Fruit fly (Drosophila melanogaster) whole organism, wandering third instar larva: Measurements from ENCODE around the gene CG43658.

ENCODE experiments used
- Abd-B ChIP-seq: fragments of >200 bp; optimal IDR thresholded peaks from 2 replicates; lab custom pipeline; 2017; ENCODE audit warnings: missing biosample characterization, missing genetic modification characterization
- CG32264 ChIP-seq: fragments of 200-800 bp; sonication (Bioruptor generic); optimal IDR thresholded peaks from 2 replicates; lab custom pipeline; 2016; ENCODE audit warnings: missing biosample characterization, missing genetic modification characterization
- CG9705 ChIP-seq: fragments of 200-800 bp; sonication (Bioruptor generic); optimal IDR thresholded peaks from 2 replicates; lab custom pipeline; 2018; ENCODE audit warnings: missing biosample characterization, mild to moderate bottlenecking, missing genetic modification characterization
- CrebA ChIP-seq: fragments of 200-800 bp; sonication (Bioruptor generic); optimal IDR thresholded peaks from 2 replicates; lab custom pipeline; 2016; ENCODE audit warnings: missing biosample characterization, mild to moderate bottlenecking, missing genetic modification characterization, borderline replicate concordance
- Dif ChIP-seq: fragments of 200-275, 200-300 bp; sonication (Bioruptor generic); optimal IDR thresholded peaks from 2 replicates; lab custom pipeline; 2018; ENCODE audit warnings: missing biosample characterization, missing genetic modification characterization; ENCODE audit not compliant: partially characterized antibody
- HLH106 ChIP-seq: fragments of 200-800 bp; optimal IDR thresholded peaks from 3 replicates; lab custom pipeline; 2019; ENCODE audit warnings: missing biosample characterization, mild to moderate bottlenecking, missing genetic modification characterization, moderate library complexity
- Hnf4 ChIP-seq: fragments of 200-800 bp; sonication (Bioruptor generic); optimal IDR thresholded peaks from 2 replicates; lab custom pipeline; 2016; ENCODE audit warnings: missing biosample characterization, mild to moderate bottlenecking, missing genetic modification characterization
- Hr78 ChIP-seq: fragments of >200 bp; optimal IDR thresholded peaks from 2 replicates; lab custom pipeline; 2017; ENCODE audit warnings: missing biosample characterization, missing genetic modification characterization
- Hr83 ChIP-seq: fragments of 200-300 bp; sonication (Bioruptor generic); optimal IDR thresholded peaks from 2 replicates; lab custom pipeline; 2016; ENCODE audit warnings: missing biosample characterization, mild to moderate bottlenecking, missing genetic modification characterization, moderate library complexity; ENCODE audit not compliant: poor library complexity, severe bottlenecking
- Jra ChIP-seq: sonication (Bioruptor generic); optimal IDR thresholded peaks from 2 replicates; lab custom pipeline; 2016; ENCODE audit warnings: missing biosample characterization, missing genetic modification characterization
- Mio ChIP-seq: sonication (Bioruptor generic); optimal IDR thresholded peaks from 2 replicates; lab custom pipeline; 2016; ENCODE audit warnings: missing biosample characterization, missing genetic modification characterization
- Myc ChIP-seq: fragments of >200 bp; optimal IDR thresholded peaks from 2 replicates; lab custom pipeline; 2017
- N ChIP-seq: fragments of >200 bp; optimal IDR thresholded peaks from 2 replicates; lab custom pipeline; 2018; ENCODE audit warnings: missing biosample characterization, missing external identifiers, missing genetic modification characterization
- OdsH ChIP-seq: fragments of 200-800 bp; sonication (Bioruptor generic); optimal IDR thresholded peaks from 2 replicates; lab custom pipeline; 2016; ENCODE audit warnings: missing biosample characterization, mild to moderate bottlenecking, missing genetic modification characterization
- Rel ChIP-seq, 2 experiments: fragments of 200-800 bp; sonication (Bioruptor generic) in 1 of 2; optimal IDR thresholded peaks; 2 replicates in 1 of 2; 3 replicates in 1 of 2; lab custom pipeline; 2016 to 2019; ENCODE audit warnings: mild to moderate bottlenecking in 2 of 2, missing biosample characterization in 2 of 2, missing genetic modification characterization in 2 of 2, moderate library complexity in 1 of 2
- Sp1 ChIP-seq: fragments of 200-800 bp; sonication (Bioruptor generic); optimal IDR thresholded peaks from 3 replicates; lab custom pipeline; 2019; ENCODE audit warnings: missing biosample characterization, mild to moderate bottlenecking, missing genetic modification characterization, moderate library complexity
- Vsx2 ChIP-seq: fragments of 200-300, 225-300 bp; sonication (Bioruptor generic); optimal IDR thresholded peaks from 2 replicates; lab custom pipeline; 2018; ENCODE audit warnings: missing biosample characterization, missing genetic modification characterization; ENCODE audit not compliant: partially characterized antibody
- br ChIP-seq: fragments of 200-800 bp; sonication (Bioruptor generic); optimal IDR thresholded peaks from 2 replicates; lab custom pipeline; 2016; ENCODE audit warnings: missing biosample characterization, missing genetic modification characterization
- dl ChIP-seq, 2 experiments: fragments of 175-275, 200-275 bp in 1 of 2; fragments of 200-275 bp in 1 of 2; sonication (Bioruptor generic); optimal IDR thresholded peaks; lab custom pipeline; 2018; ENCODE audit warnings: mild to moderate bottlenecking in 2 of 2, missing biosample characterization in 2 of 2, missing genetic modification characterization in 2 of 2, moderate library complexity in 2 of 2; ENCODE audit not compliant: partially characterized antibody in 2 of 2, insufficient read depth in 1 of 2
- dmrt93B ChIP-seq: fragments of 200-800 bp; sonication (Bioruptor generic); optimal IDR thresholded peaks from 2 replicates; lab custom pipeline; 2018; ENCODE audit warnings: missing biosample characterization, mild to moderate bottlenecking, missing genetic modification characterization
- ey ChIP-seq: fragments of 200-800 bp; sonication (Bioruptor generic); optimal IDR thresholded peaks from 2 replicates; lab custom pipeline; 2016; ENCODE audit warnings: missing biosample characterization, missing genetic modification characterization
- foxo ChIP-seq, 2 experiments: fragments of 200-800 bp; sonication (Bioruptor generic); optimal IDR thresholded peaks; 2 replicates in 1 of 2; 3 replicates in 1 of 2; lab custom pipeline; 2016 to 2017; ENCODE audit warnings: missing biosample characterization in 2 of 2, missing genetic modification characterization in 2 of 2
- fru ChIP-seq: fragments of 200-800 bp; sonication (Bioruptor generic); optimal IDR thresholded peaks from 3 replicates; lab custom pipeline; 2016; ENCODE audit warnings: missing biosample characterization, mild to moderate bottlenecking, missing genetic modification characterization
- h ChIP-seq: fragments of 200-800 bp; sonication (Bioruptor generic); optimal IDR thresholded peaks from 3 replicates; lab custom pipeline; 2016; ENCODE audit warnings: missing biosample characterization, mild to moderate bottlenecking, missing genetic modification characterization
- lola ChIP-seq: fragments of >200 bp; optimal IDR thresholded peaks from 2 replicates; lab custom pipeline; 2017; ENCODE audit warnings: missing biosample characterization, missing genetic modification characterization
- pan ChIP-seq: fragments of >200 bp; optimal IDR thresholded peaks from 2 replicates; lab custom pipeline; 2017
- psq ChIP-seq: fragments of 200-800 bp; sonication (Bioruptor generic); optimal IDR thresholded peaks from 3 replicates; lab custom pipeline; 2017; ENCODE audit warnings: missing biosample characterization, mild to moderate bottlenecking, missing genetic modification characterization, moderate library complexity
- rgr ChIP-seq: fragments of 200-800 bp; sonication (Bioruptor generic); optimal IDR thresholded peaks from 3 replicates; lab custom pipeline; 2016; ENCODE audit warnings: missing biosample characterization, mild to moderate bottlenecking, missing genetic modification characterization
- sage ChIP-seq: fragments of 200-800 bp; sonication (Bioruptor generic); optimal IDR thresholded peaks from 2 replicates; lab custom pipeline; 2016; ENCODE audit warnings: missing biosample characterization, mild to moderate bottlenecking, missing genetic modification characterization
- tai ChIP-seq: sonication (Bioruptor generic); optimal IDR thresholded peaks from 2 replicates; lab custom pipeline; 2016; ENCODE audit warnings: missing biosample characterization, missing genetic modification characterization
- usp ChIP-seq: fragments of >200 bp; optimal IDR thresholded peaks from 2 replicates; lab custom pipeline; 2017; ENCODE audit warnings: missing biosample characterization, missing genetic modification characterization
- woc ChIP-seq: sonication (Bioruptor generic); optimal IDR thresholded peaks from 2 replicates; lab custom pipeline; 2016; ENCODE audit warnings: missing biosample characterization, mild to moderate bottlenecking, missing genetic modification characterization

The CG43658 gene

DNA sequence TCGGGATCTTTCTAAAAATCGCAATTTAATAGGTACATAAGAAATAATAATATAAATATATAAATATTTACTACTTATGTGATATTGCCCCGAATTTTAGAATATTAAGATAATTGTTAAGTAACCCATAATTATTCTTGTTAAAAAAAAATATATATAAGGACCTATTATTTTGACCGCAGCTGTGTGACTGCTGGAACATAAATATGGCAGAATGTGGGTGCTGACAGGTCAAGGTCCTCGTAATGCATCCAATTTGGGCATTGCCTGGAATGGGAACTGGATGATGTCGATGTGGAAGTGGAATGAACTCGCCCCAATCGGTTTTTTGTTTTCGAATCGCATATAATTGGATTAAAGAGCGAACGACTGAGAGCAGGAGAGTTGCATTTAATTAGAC, 16.4 kb upstream of the CG43658 start:
- no peak for TF ChIP-seq N (GFP tag; lab: Kevin White, UChicago)
- TF ChIP-seq Rel (GFP tag; optimal IDR thresholded peaks at IDR 0.05; lab: Kevin White, UChicago), result no peak
- no peak for TF ChIP-seq Rel (tag; optimal IDR thresholded peaks at IDR 0.05; lab: Kevin White, UChicago)
- no peak for TF ChIP-seq Jra (GFP tag; lab: Kevin White, UChicago)
- TF ChIP-seq Hr78 (GFP tag; lab: Kevin White, UChicago), result no peak
- no peak for TF ChIP-seq lola (GFP tag; lab: Kevin White, UChicago)
- TF ChIP-seq foxo (GFP tag; optimal IDR thresholded peaks at IDR 0.05; lab: Kevin White, UChicago), result no peak
- TF ChIP-seq HLH106 (tag; lab: Kevin White, UChicago), result peak; percentile 26
- TF ChIP-seq usp (GFP tag; lab: Kevin White, UChicago), result no peak
- no peak for TF ChIP-seq Abd-B (GFP tag; lab: Kevin White, UChicago)
- no peak for TF ChIP-seq dl (GFP tag; optimal IDR thresholded peaks at IDR 0.05; lab: Kevin White, UChicago; ENCODE audit: insufficient read depth in 1 of 2, partially characterized antibody in 2 of 2)
- no peak for TF ChIP-seq Hr83 (GFP tag; lab: Kevin White, UChicago)
- no peak for TF ChIP-seq Mio (GFP tag; lab: Kevin White, UChicago)
- no peak for TF ChIP-seq woc (GFP tag; lab: Kevin White, UChicago)
- peak; percentile 5 for TF ChIP-seq Sp1 (GFP tag; lab: Kevin White, UChicago)
- TF ChIP-seq, all 38 proteins: peak for 2

DNA sequence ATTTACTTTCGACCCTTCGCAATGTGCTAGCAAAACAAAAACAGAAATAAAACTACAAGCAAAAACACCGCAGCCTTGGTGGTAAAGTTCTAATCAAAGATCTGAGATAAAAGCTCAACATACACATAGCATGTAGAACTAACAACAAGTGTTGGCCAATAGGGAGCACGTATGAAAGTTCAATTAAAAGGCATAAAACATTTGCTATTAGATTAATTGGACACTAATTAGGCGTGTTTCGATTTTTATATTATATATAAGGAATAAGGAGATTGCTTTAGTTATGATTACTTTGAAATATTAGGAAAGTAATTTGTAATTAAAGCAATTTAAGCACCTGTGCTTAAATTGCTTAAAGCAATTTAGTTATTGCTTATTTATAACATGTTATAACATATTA, 15.6 kb upstream of the CG43658 start:
- TF ChIP-seq CrebA (GFP tag; lab: Kevin White, UChicago) (no peak), Myc (lab: Kevin White, UChicago) (no peak), tai (GFP tag; lab: Kevin White, UChicago) (no peak)

DNA sequence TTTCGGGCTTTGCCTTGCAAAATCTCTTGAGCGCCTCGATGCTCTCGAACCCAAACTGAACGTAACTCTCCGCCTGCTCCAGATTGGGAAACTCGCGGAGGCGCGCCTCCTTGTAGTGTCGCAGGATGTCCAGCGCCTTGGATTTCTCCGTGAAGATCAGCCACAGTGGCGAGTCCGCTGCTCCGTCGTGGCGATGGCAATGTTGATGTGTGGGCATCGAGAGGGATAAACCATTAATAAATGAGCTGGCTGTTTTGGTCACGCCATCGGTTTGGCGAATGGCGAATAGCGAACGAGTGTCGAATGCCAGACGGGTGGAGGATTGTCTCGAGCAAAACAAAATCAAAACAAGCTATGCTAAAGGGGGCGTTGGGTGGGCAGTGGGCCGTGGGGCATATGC, 14.9 kb upstream of the CG43658 start:
- TF ChIP-seq Jra (GFP tag; lab: Kevin White, UChicago) (no peak), psq (GFP tag; lab: Kevin White, UChicago) (peak; percentile 29), Vsx2 (GFP tag; lab: Kevin White, UChicago) (no peak), pan (no peak)

DNA sequence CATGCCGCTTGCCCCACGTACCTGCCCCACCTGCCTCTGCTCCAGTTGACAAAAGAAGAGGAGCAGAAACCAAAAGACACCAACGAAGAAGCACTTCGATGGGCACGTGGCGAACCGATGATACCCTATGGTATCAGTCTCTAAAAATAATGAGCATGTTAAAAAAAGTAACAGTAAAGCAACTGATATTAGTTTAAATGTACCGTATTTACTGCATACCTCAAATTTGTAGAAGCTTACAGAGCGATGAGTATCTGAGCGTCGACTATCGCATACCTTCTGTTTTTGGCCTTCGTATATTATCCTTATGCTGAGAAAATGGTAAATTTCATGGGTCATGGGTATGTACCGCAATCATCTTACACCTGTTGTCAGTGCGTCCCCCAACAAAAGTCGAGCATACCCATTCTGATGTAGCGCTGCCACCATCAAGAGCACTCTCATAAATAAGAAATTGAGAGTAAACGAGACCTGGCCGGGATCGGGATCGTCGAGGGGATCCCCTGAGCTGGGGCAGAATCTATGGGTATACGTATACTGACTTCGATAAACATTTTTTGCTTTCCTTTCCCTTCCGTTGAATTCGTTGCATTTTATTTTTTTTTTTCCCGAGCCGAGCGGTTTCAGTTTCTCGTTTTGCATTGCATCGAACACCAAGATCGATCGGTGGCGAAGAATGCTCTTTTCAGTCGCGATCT, 10.1 kb upstream of the CG43658 start:
- TF ChIP-seq ey (peak; percentile 73), br (GFP tag; lab: Kevin White, UChicago) (peak; percentile 71), lola (GFP tag; lab: Kevin White, UChicago) (no peak), tai (GFP tag; lab: Kevin White, UChicago) (no peak), foxo (GFP tag; optimal IDR thresholded peaks at IDR 0.05; lab: Kevin White, UChicago) (peak in 1 of 2 experiments; percentile 71), HLH106 (tag; lab: Kevin White, UChicago) (peak; percentile 22), Hnf4 (GFP tag; lab: Kevin White, UChicago) (peak; percentile 10), usp (GFP tag; lab: Kevin White, UChicago) (no peak), CG32264 (GFP tag; lab: Kevin White, UChicago) (no peak), rgr (GFP tag; lab: Kevin White, UChicago) (peak; percentile 51), woc (GFP tag; lab: Kevin White, UChicago) (peak; percentile 90), Dif (GFP tag; lab: Kevin White, UChicago) (no peak), CG9705 (GFP tag; lab: Kevin White, UChicago) (no peak), psq (GFP tag; lab: Kevin White, UChicago) (peak; percentile 78), sage (no peak), OdsH (GFP tag; lab: Kevin White, UChicago) (peak; percentile 62), Rel (GFP tag; optimal IDR thresholded peaks at IDR 0.05; lab: Kevin White, UChicago) (no peak), Rel (tag; optimal IDR thresholded peaks at IDR 0.05; lab: Kevin White, UChicago) (peak; percentile 81), pan (peak; percentile 27), h (GFP tag; lab: Kevin White, UChicago) (peak; percentile 60), Sp1 (GFP tag; lab: Kevin White, UChicago) (peak; percentile 57), dmrt93B (GFP tag; lab: Kevin White, UChicago) (peak; percentile 43), fru (GFP tag; lab: Kevin White, UChicago) (peak; percentile 79)
